Fruit fly (Drosophila melanogaster) S2 (cell line): Measurements from ENCODE around the gene CG3841.

Experiments used
- CG8478 ChIP-seq: fragments of >200 bp; optimal IDR thresholded peaks from 2 replicates; lab custom pipeline; 2018
- CTCF ChIP-seq, 2 experiments: fragments of >200 bp; optimal IDR thresholded peaks; 2 replicates each; lab custom pipeline; 2018

DNA sequence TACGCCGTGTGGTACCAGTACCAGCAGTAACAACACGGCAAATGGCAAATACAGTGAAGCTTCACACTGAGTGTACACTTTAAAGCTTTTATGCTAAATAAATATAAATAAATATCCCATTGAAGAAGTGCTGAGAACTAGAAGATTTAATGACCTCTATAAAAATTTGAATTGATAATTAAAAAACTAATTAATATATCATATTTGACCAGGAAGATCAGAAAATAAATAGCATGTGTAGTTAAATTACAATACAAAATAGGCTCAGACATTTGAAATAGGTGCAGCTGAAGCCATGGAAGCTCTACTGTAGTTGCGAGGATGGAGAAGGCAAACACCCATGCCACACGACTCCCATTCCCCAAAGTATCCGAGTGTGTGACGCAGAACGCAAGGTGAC lies 24.7 kb upstream of the CG3841 start:
- TF ChIP-seq CTCF (optimal IDR thresholded peaks at IDR 0.05; lab: Kevin White, UChicago) = no peak
- no peak for TF ChIP-seq CG8478 (lab: Kevin White, UChicago)
